Worm (Caenorhabditis elegans) whole organism, late embryonic: ENCODE results near the gene aps-2.

ENCODE experiments used
- ceh-30 ChIP-seq: fragments of 150-350 bp; optimal IDR thresholded peaks from 2 replicates; lab custom pipeline; 2014; ENCODE audit warnings: missing biosample characterization, missing genetic modification characterization
- hlh-8 ChIP-seq: sonication (generic microtip); optimal IDR thresholded peaks from 2 replicates; lab custom pipeline; 2016; ENCODE audit warnings: missing genotype, missing genetic modification characterization, missing compliant biosample characterization
- tbx-2 ChIP-seq: sonication (generic microtip); optimal IDR thresholded peaks from 2 replicates; lab custom pipeline; 2016; ENCODE audit warnings: missing genetic modification characterization, missing compliant biosample characterization

DNA sequence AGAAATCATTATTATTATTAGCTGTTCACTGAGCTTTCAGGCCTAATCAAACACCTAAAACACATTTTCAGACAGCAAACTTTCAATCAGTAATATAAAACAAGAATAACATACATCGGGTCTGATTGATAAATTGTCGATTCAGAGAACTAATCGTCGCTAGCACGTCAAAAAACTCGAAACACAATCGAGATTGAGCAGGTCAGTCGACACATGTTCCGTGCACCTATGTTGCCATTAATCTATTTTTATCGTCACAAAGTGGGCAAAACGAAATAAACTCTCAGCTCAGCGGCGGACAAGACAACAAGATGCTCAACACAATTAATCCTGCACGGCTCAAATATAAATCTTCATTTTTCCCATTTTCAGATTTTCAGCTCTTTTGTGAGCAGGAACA, 28.7 kb upstream of the aps-2 start:
- TF ChIP-seq tbx-2 (tag; lab: Kevin White, UChicago) (no peak), ceh-30 (tag; lab: Kevin White, UChicago) (no peak), hlh-8 (tag; lab: Kevin White, UChicago) (no peak)
